Worm (Caenorhabditis elegans) whole organism, L4 larva: ENCODE measurements around the gene F25B4.4.

Experiments used
- D1046.2 ChIP-seq: fragments of 200-800 bp; sonication (Bioruptor generic); IDR thresholded peaks from 2 replicates; pipeline ENCODE4 v1.3.6; 2022; ENCODE audit warnings: missing genetic modification characterization, missing compliant biosample characterization
- F10B5.3 ChIP-seq: sonication (generic microtip); optimal IDR thresholded peaks from 2 replicates; lab custom pipeline; 2016; ENCODE audit warnings: mild to moderate bottlenecking, missing genetic modification characterization, missing compliant biosample characterization
- F49E8.2 ChIP-seq: sonication (generic microtip); optimal IDR thresholded peaks from 2 replicates; lab custom pipeline; 2016; ENCODE audit warnings: missing compliant biosample characterization, mild to moderate bottlenecking, missing genetic modification characterization, borderline replicate concordance
- T20F7.1 ChIP-seq: fragments of 200-800 bp; sonication (Bioruptor generic); optimal IDR thresholded peaks from 2 replicates; lab custom pipeline; 2018; ENCODE audit warnings: mild to moderate bottlenecking, missing genetic modification characterization, missing compliant biosample characterization
- Y75B8A.6 ChIP-seq: fragments of 200-800 bp; sonication (Bioruptor generic); IDR thresholded peaks from 2 replicates; pipeline ENCODE4 v1.3.6; 2022; ENCODE audit warnings: missing genetic modification reagents, missing genetic modification characterization, missing compliant biosample characterization
- ZK337.2 ChIP-seq: fragments of 200-800 bp; sonication (Bioruptor generic); IDR thresholded peaks from 2 replicates; pipeline ENCODE4 v1.3.6; 2022; ENCODE audit warnings: missing genetic modification reagents, missing genetic modification characterization, missing compliant biosample characterization
- aly-2 ChIP-seq: sonication (generic microtip); optimal IDR thresholded peaks from 2 replicates; lab custom pipeline; 2018; ENCODE audit warnings: missing biosample characterization, missing genetic modification characterization
- attf-4 ChIP-seq: sonication (generic microtip); optimal IDR thresholded peaks from 3 replicates; lab custom pipeline; 2017; ENCODE audit warnings: missing biosample characterization, missing genetic modification characterization
- ceh-44 ChIP-seq: fragments of 200-800 bp; sonication (Bioruptor generic); IDR thresholded peaks from 2 replicates; pipeline ENCODE4 v1.3.6; 2022; ENCODE audit warnings: missing genetic modification reagents, missing genetic modification characterization, missing compliant biosample characterization
- ceh-82 ChIP-seq: sonication (generic microtip); optimal IDR thresholded peaks from 2 replicates; lab custom pipeline; 2017; ENCODE audit warnings: missing biosample characterization, missing genetic modification characterization
- cey-2 ChIP-seq: sonication (generic microtip); optimal IDR thresholded peaks from 3 replicates; lab custom pipeline; 2017; ENCODE audit warnings: missing genetic modification characterization, mild to moderate bottlenecking, missing compliant biosample characterization, antibody characterized with exemption, borderline replicate concordance; ENCODE audit not compliant: insufficient read depth
- daf-12 ChIP-seq: fragments of 150-350 bp; optimal IDR thresholded peaks from 2 replicates; lab custom pipeline; 2014; ENCODE audit warnings: missing biosample characterization, missing genetic modification reagents, missing genetic modification characterization
- daf-8 ChIP-seq: fragments of 200-800 bp; sonication (Bioruptor generic); IDR thresholded peaks from 2 replicates; pipeline ENCODE4 v1.3.6; 2022; ENCODE audit warnings: missing genetic modification characterization, missing compliant biosample characterization
- dmd-8 ChIP-seq: fragments of 200-800 bp; sonication (Bioruptor generic); IDR thresholded peaks from 2 replicates; pipeline ENCODE4 v1.3.6; 2022; ENCODE audit warnings: missing genetic modification characterization, missing compliant biosample characterization
- duxl-1 ChIP-seq: sonication (generic microtip); optimal IDR thresholded peaks from 2 replicates; lab custom pipeline; 2016; ENCODE audit warnings: mild to moderate bottlenecking, missing genetic modification characterization, moderate library complexity, missing compliant biosample characterization; ENCODE audit not compliant: poor library complexity
- dve-1 ChIP-seq: sonication (generic microtip); optimal IDR thresholded peaks from 2 replicates; lab custom pipeline; 2017; ENCODE audit warnings: antibody characterized with exemption, mild to moderate bottlenecking, missing genetic modification characterization, missing compliant biosample characterization; ENCODE audit not compliant: insufficient read depth
- fkh-10 ChIP-seq: fragments of 150-350 bp; optimal IDR thresholded peaks from 2 replicates; lab custom pipeline; 2014; ENCODE audit warnings: missing biosample characterization, missing genetic modification reagents, missing genetic modification characterization
- fos-1 ChIP-seq: fragments of 150-350 bp; optimal IDR thresholded peaks from 2 replicates; lab custom pipeline; 2014; ENCODE audit warnings: missing biosample characterization, missing genetic modification characterization
- gei-8 ChIP-seq: fragments of 200-800 bp; sonication (Bioruptor generic); optimal IDR thresholded peaks from 2 replicates; lab custom pipeline; 2018; ENCODE audit warnings: mild to moderate bottlenecking, missing genetic modification characterization, missing compliant biosample characterization
- hif-1 ChIP-seq, 2 experiments: sonication (generic microtip); optimal IDR thresholded peaks; 2 replicates each; lab custom pipeline; 2016 to 2017; ENCODE audit warnings: missing compliant biosample characterization in 2 of 2, missing genetic modification characterization in 2 of 2, missing genetic modification reagents in 2 of 2, missing genotype in 2 of 2, mild to moderate bottlenecking in 1 of 2
- hlh-11 ChIP-seq: fragments of 200-800 bp; sonication (Bioruptor generic); optimal IDR thresholded peaks from 2 replicates; lab custom pipeline; 2018; ENCODE audit warnings: mild to moderate bottlenecking, missing genetic modification characterization, missing compliant biosample characterization
- lim-7 ChIP-seq: fragments of 200-800 bp; sonication (Bioruptor generic); IDR thresholded peaks from 2 replicates; pipeline ENCODE4 v1.3.6; 2022; ENCODE audit warnings: missing genetic modification characterization, missing compliant biosample characterization
- lin-1 ChIP-seq: fragments of 200-800 bp; sonication (Bioruptor generic); IDR thresholded peaks from 2 replicates; pipeline ENCODE4 v1.3.6; 2022; ENCODE audit warnings: missing genetic modification reagents, missing genetic modification characterization, missing compliant biosample characterization
- lin-13 ChIP-seq: fragments of 150-350 bp; optimal IDR thresholded peaks from 2 replicates; lab custom pipeline; 2014; ENCODE audit warnings: missing biosample characterization, missing genetic modification reagents, missing genetic modification characterization
- lin-38 ChIP-seq: fragments of 200-800 bp; sonication (Bioruptor generic); IDR thresholded peaks from 2 replicates; pipeline ENCODE4 v1.3.6; 2022; ENCODE audit warnings: missing genetic modification reagents, missing genetic modification characterization, missing compliant biosample characterization
- lir-3 ChIP-seq: sonication (generic microtip); optimal IDR thresholded peaks from 2 replicates; lab custom pipeline; 2016; ENCODE audit warnings: mild to moderate bottlenecking, missing genetic modification characterization, missing compliant biosample characterization
- lsy-2 ChIP-seq, 2 experiments: fragments of 150-350 bp in 1 of 2; sonication (generic microtip) in 1 of 2; optimal IDR thresholded peaks; 2 replicates each; lab custom pipeline; 2014 to 2017; ENCODE audit warnings: missing biosample characterization in 2 of 2, missing genetic modification characterization in 2 of 2
- mes-2 ChIP-seq: sonication (generic microtip); optimal IDR thresholded peaks from 2 replicates; lab custom pipeline; 2016; ENCODE audit warnings: missing genotype, mild to moderate bottlenecking, missing genetic modification characterization, missing compliant biosample characterization; ENCODE audit not compliant: poor library complexity, severe bottlenecking
- nhr-10 ChIP-seq: fragments of 150-350 bp; optimal IDR thresholded peaks from 2 replicates; lab custom pipeline; 2014; ENCODE audit warnings: missing biosample characterization, missing genetic modification characterization
- nhr-102 ChIP-seq: sonication (generic microtip); optimal IDR thresholded peaks from 2 replicates; lab custom pipeline; 2016; ENCODE audit warnings: mild to moderate bottlenecking, missing genetic modification characterization, moderate library complexity, missing compliant biosample characterization
- nhr-42 ChIP-seq: fragments of 200-800 bp; sonication (Bioruptor generic); IDR thresholded peaks from 2 replicates; pipeline ENCODE4 v1.3.6; 2022; ENCODE audit warnings: missing genetic modification characterization, missing compliant biosample characterization
- nhr-6 ChIP-seq: fragments of 150-350 bp; optimal IDR thresholded peaks from 2 replicates; lab custom pipeline; 2014; ENCODE audit warnings: missing biosample characterization, missing genetic modification characterization
- nhr-76 ChIP-seq: fragments of 150-350 bp; optimal IDR thresholded peaks from 2 replicates; lab custom pipeline; 2014; ENCODE audit warnings: missing biosample characterization, missing genetic modification characterization
- pqm-1 ChIP-seq: sonication (generic microtip); optimal IDR thresholded peaks from 2 replicates; lab custom pipeline; 2017; ENCODE audit warnings: missing biosample characterization, missing genetic modification characterization
- rbr-2 ChIP-seq: sonication (generic microtip); optimal IDR thresholded peaks from 2 replicates; lab custom pipeline; 2016; ENCODE audit warnings: missing genotype, missing genetic modification characterization, missing compliant biosample characterization
- saeg-2 ChIP-seq: fragments of 200-800 bp; sonication (Bioruptor generic); IDR thresholded peaks from 2 replicates; pipeline ENCODE4 v1.3.6; 2022; ENCODE audit warnings: missing genetic modification reagents, missing genetic modification characterization, missing compliant biosample characterization
- sdz-12 ChIP-seq: fragments of 200-800 bp; sonication (Bioruptor generic); optimal IDR thresholded peaks from 2 replicates; lab custom pipeline; 2018; ENCODE audit warnings: mild to moderate bottlenecking, missing genetic modification characterization, missing compliant biosample characterization
- set-16 ChIP-seq: fragments of 200-800 bp; sonication (Bioruptor generic); IDR thresholded peaks from 2 replicates; pipeline ENCODE4 v1.3.6; 2022; ENCODE audit warnings: missing genetic modification reagents, missing genetic modification characterization, missing compliant biosample characterization
- snpc-1.2 ChIP-seq: fragments of 200-800 bp; sonication (Bioruptor generic); IDR thresholded peaks from 2 replicates; pipeline ENCODE4 v1.3.6; 2022; ENCODE audit warnings: missing genetic modification reagents, missing genetic modification characterization, missing compliant biosample characterization
- snpc-4 ChIP-seq: fragments of 150-350 bp; optimal IDR thresholded peaks from 2 replicates; lab custom pipeline; 2014; ENCODE audit warnings: missing biosample characterization, missing genetic modification characterization
- spr-1 ChIP-seq: sonication (generic microtip); optimal IDR thresholded peaks from 2 replicates; lab custom pipeline; 2016; ENCODE audit warnings: mild to moderate bottlenecking, missing genetic modification characterization, missing compliant biosample characterization
- spr-3 ChIP-seq: fragments of 200-800 bp; sonication (Bioruptor generic); optimal IDR thresholded peaks from 2 replicates; lab custom pipeline; 2018; ENCODE audit warnings: mild to moderate bottlenecking, missing genetic modification characterization, missing compliant biosample characterization
- tra-1 ChIP-seq: fragments of 200-800 bp; sonication (Bioruptor generic); IDR thresholded peaks from 2 replicates; pipeline ENCODE4 v1.3.6; 2022; ENCODE audit warnings: missing genetic modification reagents, missing genetic modification characterization, missing compliant biosample characterization
- unc-62 ChIP-seq, 3 experiments: fragments of 150-350 bp in 1 of 3; sonication (generic microtip); optimal IDR thresholded peaks in 2 of 3; peaks in 1 of 3; 1 replicate in 1 of 3; 2 replicates in 2 of 3; lab custom pipeline; 2014 to 2017; ENCODE audit warnings: missing biosample characterization in 3 of 3, missing genetic modification characterization in 3 of 3, missing genetic modification reagents in 3 of 3, missing genotype in 1 of 3
- vab-7 ChIP-seq: fragments of 200-800 bp; sonication (Bioruptor generic); IDR thresholded peaks from 2 replicates; pipeline ENCODE4 v1.3.6; 2022; ENCODE audit warnings: missing genetic modification reagents, missing genetic modification characterization, missing compliant biosample characterization
- zfp-2 ChIP-seq: sonication (generic microtip); optimal IDR thresholded peaks from 2 replicates; lab custom pipeline; 2016; ENCODE audit warnings: mild to moderate bottlenecking, missing genetic modification characterization, missing compliant biosample characterization
- zfp-3 ChIP-seq: fragments of 200-800 bp; sonication (Bioruptor generic); conservative IDR thresholded peaks from 2 replicates; pipeline ENCODE4 v1.3.6; 2022; ENCODE audit warnings: missing genetic modification reagents, missing genetic modification characterization, missing compliant biosample characterization
- zip-11 ChIP-seq: fragments of 200-800 bp; sonication (Bioruptor generic); IDR thresholded peaks from 2 replicates; pipeline ENCODE4 v1.3.6; 2022; ENCODE audit warnings: missing genetic modification characterization, missing compliant biosample characterization
- ztf-11 ChIP-seq: fragments of 150-350 bp; optimal IDR thresholded peaks from 2 replicates; lab custom pipeline; 2014; ENCODE audit warnings: missing biosample characterization, missing genetic modification characterization
- ztf-7 ChIP-seq: fragments of 150-350 bp; optimal IDR thresholded peaks from 2 replicates; lab custom pipeline; 2014; ENCODE audit warnings: missing biosample characterization, missing genetic modification characterization

Gene F25B4.4

ce11 chrV:5684534-5684933, at the start of gene F25B4.4, which contains the start of gene hmgs-1 (continued):
- TF ChIP-seq saeg-2 (GFP tag; lab: Robert Waterston, UW) (no peak), mes-2 (tag; lab: Kevin White, UChicago) (peak; percentile 96), lim-7 (GFP tag; lab: Robert Waterston, UW) (no peak), Y75B8A.6 (no peak), attf-4 (tag; lab: Kevin White, UChicago) (no peak), F49E8.2 (tag; lab: Kevin White, UChicago) (peak; percentile 12), sdz-12 (GFP tag; lab: Kevin White, UChicago) (no peak), spr-3 (peak; percentile 61), ztf-7 (tag; lab: Kevin White, UChicago) (no peak), lir-3 (no peak), pqm-1 (tag; lab: Kevin White, UChicago) (no peak), tra-1 (GFP tag; lab: Robert Waterston, UW) (peak; percentile 79), spr-1 (tag; lab: Kevin White, UChicago) (peak; percentile 48), gei-8 (no peak), lin-1 (GFP tag; lab: Robert Waterston, UW) (no peak), nhr-6 (peak; percentile 91), ztf-11 (no peak), fkh-10 (GFP tag; lab: Kevin White, UChicago) (peak; percentile 93), duxl-1 (tag; lab: Kevin White, UChicago) (peak; percentile 52), nhr-10 (tag; lab: Kevin White, UChicago) (peak; percentile 1), ceh-82 (tag; lab: Kevin White, UChicago) (no peak), hif-1 (tag; optimal IDR thresholded peaks at IDR 0.05; lab: Kevin White, UChicago) (peak in 1 of 2 experiments; percentile 83), hlh-11 (tag; lab: Kevin White, UChicago) (peak; percentile 83), snpc-4 (tag; lab: Kevin White, UChicago) (no peak), dmd-8 (GFP tag; lab: Robert Waterston, UW) (no peak), lin-38 (GFP tag; lab: Robert Waterston, UW) (peak; percentile 87), ceh-44 (GFP tag; lab: Robert Waterston, UW) (0 out of 2 replicates have a peak, but pooled peaks have one; percentile 27), zip-11 (GFP tag; lab: Robert Waterston, UW) (no peak), aly-2 (tag; lab: Kevin White, UChicago) (no peak), set-16 (GFP tag; lab: Robert Waterston, UW) (no peak), rbr-2 (tag; lab: Kevin White, UChicago) (peak; percentile 88), fos-1 (tag; lab: Kevin White, UChicago) (no peak), ZK337.2 (GFP tag; lab: Robert Waterston, UW) (no peak), unc-62 (GFP tag; optimal IDR thresholded peaks at IDR 0.05 in 1 of 2; lab: Kevin White, UChicago) (peak in 1 of 2 experiments; percentile 83), unc-62 (tag; optimal IDR thresholded peaks at IDR 0.05; lab: Kevin White, UChicago) (no peak), lin-13 (GFP tag; lab: Kevin White, UChicago) (peak; percentile 91), daf-12 (tag; lab: Kevin White, UChicago) (no peak), vab-7 (GFP tag; lab: Robert Waterston, UW) (0 out of 2 replicates have a peak, but pooled peaks have one; percentile 41), zfp-3 (peak; percentile 71; the same call in 1 of the 2 replicates), T20F7.1 (GFP tag; lab: Kevin White, UChicago) (peak; percentile 85), dve-1 (peak; percentile 94), cey-2 (tag; lab: Kevin White, UChicago) (no peak), nhr-42 (GFP tag; lab: Robert Waterston, UW) (peak; percentile 73; the same call in 1 of the 2 replicates), daf-8 (no peak), D1046.2 (no peak), lsy-2 (tag; optimal IDR thresholded peaks at IDR 0.05; lab: Kevin White, UChicago) (peak; percentile 81 to 95), F10B5.3 (tag; lab: Kevin White, UChicago) (no peak), zfp-2 (tag; lab: Kevin White, UChicago) (peak; percentile 67), nhr-76 (tag; lab: Kevin White, UChicago) (no peak), nhr-102 (tag; lab: Kevin White, UChicago) (peak; percentile 67), snpc-1.2 (GFP tag; lab: Robert Waterston, UW) (no peak)
